Worm (Caenorhabditis elegans) whole organism, late embryonic: ENCODE results near the gene D2024.1.

Experiments
- F13H6.1 ChIP-seq: sonication (generic microtip); optimal IDR thresholded peaks from 2 replicates; lab custom pipeline; 2016; ENCODE audit warnings: missing genetic modification characterization, missing compliant biosample characterization
- K02D7.2 ChIP-seq: sonication (generic microtip); optimal IDR thresholded peaks from 2 replicates; lab custom pipeline; 2017; ENCODE audit warnings: mild to moderate bottlenecking, missing genetic modification characterization, missing compliant biosample characterization
- Y22D7AL.16 ChIP-seq: sonication (generic microtip); optimal IDR thresholded peaks from 2 replicates; lab custom pipeline; 2016; ENCODE audit warnings: missing genetic modification characterization, missing compliant biosample characterization
- ahr-1 ChIP-seq: sonication (generic microtip); optimal IDR thresholded peaks from 2 replicates; lab custom pipeline; 2016; ENCODE audit warnings: missing genetic modification characterization, missing compliant biosample characterization
- ceh-14 ChIP-seq: sonication (generic microtip); optimal IDR thresholded peaks from 2 replicates; lab custom pipeline; 2016; ENCODE audit warnings: missing genotype, missing genetic modification characterization, missing compliant biosample characterization
- ceh-18 ChIP-seq: sonication (generic microtip); optimal IDR thresholded peaks from 2 replicates; lab custom pipeline; 2016; ENCODE audit warnings: missing genetic modification characterization, missing compliant biosample characterization
- ceh-2 ChIP-seq: sonication (generic microtip); optimal IDR thresholded peaks from 2 replicates; lab custom pipeline; 2016; ENCODE audit warnings: missing genotype, missing genetic modification characterization, missing compliant biosample characterization
- ceh-22 ChIP-seq: sonication (generic microtip); optimal IDR thresholded peaks from 2 replicates; lab custom pipeline; 2017; ENCODE audit warnings: missing biosample characterization, missing genetic modification characterization
- ceh-24 ChIP-seq: sonication (generic microtip); optimal IDR thresholded peaks from 2 replicates; lab custom pipeline; 2016; ENCODE audit warnings: mild to moderate bottlenecking, missing genetic modification characterization, missing compliant biosample characterization
- ceh-30 ChIP-seq: fragments of 150-350 bp; optimal IDR thresholded peaks from 2 replicates; lab custom pipeline; 2014; ENCODE audit warnings: missing biosample characterization, missing genetic modification characterization
- ceh-48 ChIP-seq: sonication (generic microtip); optimal IDR thresholded peaks from 2 replicates; lab custom pipeline; 2016; ENCODE audit warnings: missing genetic modification characterization, inconsistent platforms, missing compliant biosample characterization
- ceh-6 ChIP-seq: fragments of 200-800 bp; sonication (Bioruptor generic); optimal IDR thresholded peaks from 2 replicates; lab custom pipeline; 2018; ENCODE audit warnings: mild to moderate bottlenecking, missing genetic modification characterization, missing compliant biosample characterization
- ceh-9 ChIP-seq: sonication (generic microtip); optimal IDR thresholded peaks from 2 replicates; lab custom pipeline; 2016; ENCODE audit warnings: mild to moderate bottlenecking, missing genetic modification characterization, inconsistent platforms, missing compliant biosample characterization
- elt-2 ChIP-seq: sonication (generic microtip); optimal IDR thresholded peaks from 2 replicates; lab custom pipeline; 2016; ENCODE audit warnings: missing genetic modification reagents, missing genetic modification characterization, missing compliant biosample characterization
- elt-4 ChIP-seq: sonication (generic microtip); optimal IDR thresholded peaks from 2 replicates; lab custom pipeline; 2016; ENCODE audit warnings: missing genetic modification characterization, missing compliant biosample characterization
- ets-4 ChIP-seq: sonication (generic microtip); optimal IDR thresholded peaks from 2 replicates; lab custom pipeline; 2016; ENCODE audit warnings: missing genetic modification characterization, missing compliant biosample characterization
- eyg-1 ChIP-seq: sonication (generic microtip); optimal IDR thresholded peaks from 2 replicates; lab custom pipeline; 2016; ENCODE audit warnings: missing genotype, missing genetic modification characterization, missing compliant biosample characterization
- fax-1 ChIP-seq: sonication (generic microtip); optimal IDR thresholded peaks from 2 replicates; lab custom pipeline; 2016; ENCODE audit warnings: missing genotype, missing genetic modification characterization, missing compliant biosample characterization
- fkh-6 ChIP-seq: sonication (generic microtip); optimal IDR thresholded peaks from 2 replicates; lab custom pipeline; 2016; ENCODE audit warnings: missing genetic modification characterization, missing compliant biosample characterization
- hlh-13 ChIP-seq: fragments of 200-800 bp; sonication (Bioruptor generic); optimal IDR thresholded peaks from 2 replicates; lab custom pipeline; 2018; ENCODE audit warnings: mild to moderate bottlenecking, missing genetic modification characterization, missing compliant biosample characterization
- hlh-15 ChIP-seq: sonication (generic microtip); optimal IDR thresholded peaks from 2 replicates; lab custom pipeline; 2016; ENCODE audit warnings: missing genetic modification characterization, missing compliant biosample characterization
- hlh-30 ChIP-seq: sonication (generic microtip); optimal IDR thresholded peaks from 2 replicates; lab custom pipeline; 2017; ENCODE audit warnings: antibody characterized with exemption, missing genetic modification characterization, missing compliant biosample characterization; ENCODE audit not compliant: insufficient read depth
- hlh-6 ChIP-seq: sonication (generic microtip); optimal IDR thresholded peaks from 2 replicates; lab custom pipeline; 2016; ENCODE audit warnings: missing genotype, missing genetic modification characterization, missing compliant biosample characterization
- hlh-8 ChIP-seq: sonication (generic microtip); optimal IDR thresholded peaks from 2 replicates; lab custom pipeline; 2016; ENCODE audit warnings: missing genotype, missing genetic modification characterization, missing compliant biosample characterization
- lin-11 ChIP-seq: fragments of 200-800 bp; sonication (Bioruptor generic); optimal IDR thresholded peaks from 2 replicates; lab custom pipeline; 2018; ENCODE audit warnings: mild to moderate bottlenecking, missing genetic modification characterization, missing compliant biosample characterization
- madf-2 ChIP-seq: sonication (generic microtip); optimal IDR thresholded peaks from 2 replicates; lab custom pipeline; 2017; ENCODE audit warnings: missing genetic modification characterization, missing compliant biosample characterization
- nhr-11 ChIP-seq: fragments of 150-350 bp; optimal IDR thresholded peaks from 2 replicates; lab custom pipeline; 2014; ENCODE audit warnings: missing biosample characterization, missing genetic modification characterization
- npax-4 ChIP-seq: sonication (generic microtip); optimal IDR thresholded peaks from 2 replicates; lab custom pipeline; 2016; ENCODE audit warnings: missing genetic modification characterization, missing compliant biosample characterization
- pat-9 ChIP-seq: fragments of 200-800 bp; sonication (Bioruptor generic); optimal IDR thresholded peaks from 2 replicates; lab custom pipeline; 2018; ENCODE audit warnings: mild to moderate bottlenecking, missing genetic modification characterization, moderate library complexity, missing compliant biosample characterization
- pax-1 ChIP-seq: fragments of 150-350 bp; optimal IDR thresholded peaks from 2 replicates; lab custom pipeline; 2014; ENCODE audit warnings: missing biosample characterization, missing genetic modification characterization
- pha-2 ChIP-seq: sonication (generic microtip); optimal IDR thresholded peaks from 2 replicates; lab custom pipeline; 2017; ENCODE audit warnings: mild to moderate bottlenecking, missing genetic modification characterization, missing compliant biosample characterization
- pha-4 ChIP-seq: fragments of 150-350 bp; optimal IDR thresholded peaks from 2 replicates; lab custom pipeline; 2018; ENCODE audit warnings: missing biosample characterization, missing genetic modification reagents, missing genetic modification characterization
- pqm-1 ChIP-seq: sonication (generic microtip); optimal IDR thresholded peaks from 2 replicates; lab custom pipeline; 2016; ENCODE audit warnings: missing genetic modification characterization, missing compliant biosample characterization
- pros-1 ChIP-seq: fragments of 150-350 bp; optimal IDR thresholded peaks from 2 replicates; lab custom pipeline; 2014; ENCODE audit warnings: missing biosample characterization, missing genetic modification reagents, missing genetic modification characterization
- ref-2 ChIP-seq: sonication (generic microtip); optimal IDR thresholded peaks from 2 replicates; lab custom pipeline; 2016; ENCODE audit warnings: missing genetic modification characterization, missing compliant biosample characterization
- rnt-1 ChIP-seq: sonication (generic microtip); optimal IDR thresholded peaks from 2 replicates; lab custom pipeline; 2016; ENCODE audit warnings: missing genetic modification characterization, missing compliant biosample characterization
- sdc-2 ChIP-seq: sonication (generic microtip); optimal IDR thresholded peaks from 2 replicates; lab custom pipeline; 2016; ENCODE audit warnings: missing genotype, missing genetic modification characterization, missing compliant biosample characterization
- sox-4 ChIP-seq: sonication (generic microtip); optimal IDR thresholded peaks from 2 replicates; lab custom pipeline; 2017; ENCODE audit warnings: mild to moderate bottlenecking, missing genetic modification characterization, inconsistent platforms, missing compliant biosample characterization
- ttx-3 ChIP-seq: sonication (generic microtip); optimal IDR thresholded peaks from 2 replicates; lab custom pipeline; 2016; ENCODE audit warnings: missing genetic modification reagents, missing genetic modification characterization, missing compliant biosample characterization
- unc-3 ChIP-seq, 2 experiments: fragments of 200-800 bp in 1 of 2; sonication (Bioruptor generic) in 1 of 2; sonication (generic microtip) in 1 of 2; conservative IDR thresholded peaks in 1 of 2; optimal IDR thresholded peaks in 1 of 2; 2 replicates each; pipeline versions ENCODE4 v1.3.6 to Lab custom; 2016 to 2022; ENCODE audit warnings: missing compliant biosample characterization in 2 of 2, missing genetic modification characterization in 2 of 2, missing genetic modification reagents in 1 of 2
- unc-42 ChIP-seq: sonication (generic microtip); optimal IDR thresholded peaks from 2 replicates; lab custom pipeline; 2016; ENCODE audit warnings: missing genotype, missing genetic modification characterization, missing compliant biosample characterization
- unc-55 ChIP-seq: sonication (generic microtip); optimal IDR thresholded peaks from 2 replicates; lab custom pipeline; 2017; ENCODE audit warnings: missing biosample characterization, missing genetic modification reagents, missing genetic modification characterization
- zip-5 ChIP-seq: sonication (generic microtip); optimal IDR thresholded peaks from 2 replicates; lab custom pipeline; 2016; ENCODE audit warnings: missing genetic modification characterization, missing compliant biosample characterization
- ztf-16 ChIP-seq: sonication (generic microtip); optimal IDR thresholded peaks from 2 replicates; lab custom pipeline; 2017; ENCODE audit warnings: missing genetic modification characterization, missing compliant biosample characterization

The D2024.1 gene

DNA sequence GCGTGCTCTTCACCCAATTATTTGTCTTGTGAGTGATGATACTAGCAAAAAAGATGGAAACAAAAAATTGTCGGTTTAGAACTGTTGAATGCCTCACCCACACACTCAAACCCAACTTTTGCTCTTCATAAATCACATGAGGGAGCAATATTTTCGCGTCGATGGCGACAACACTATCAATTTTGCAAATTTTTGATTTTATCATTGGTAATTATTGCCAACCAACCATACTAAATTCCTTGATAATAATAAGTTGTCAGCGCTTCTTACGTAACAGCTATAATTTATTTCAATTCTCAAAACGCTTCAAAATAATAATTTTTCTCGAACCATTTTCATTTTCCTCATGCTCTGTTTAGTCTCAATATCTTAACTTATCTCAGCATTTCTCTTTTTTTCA lies 34.6 kb upstream of the D2024.1 start:
- TF ChIP-seq pros-1 (no peak), zip-5 (tag; lab: Kevin White, UChicago) (no peak), ceh-22 (no peak)

DNA sequence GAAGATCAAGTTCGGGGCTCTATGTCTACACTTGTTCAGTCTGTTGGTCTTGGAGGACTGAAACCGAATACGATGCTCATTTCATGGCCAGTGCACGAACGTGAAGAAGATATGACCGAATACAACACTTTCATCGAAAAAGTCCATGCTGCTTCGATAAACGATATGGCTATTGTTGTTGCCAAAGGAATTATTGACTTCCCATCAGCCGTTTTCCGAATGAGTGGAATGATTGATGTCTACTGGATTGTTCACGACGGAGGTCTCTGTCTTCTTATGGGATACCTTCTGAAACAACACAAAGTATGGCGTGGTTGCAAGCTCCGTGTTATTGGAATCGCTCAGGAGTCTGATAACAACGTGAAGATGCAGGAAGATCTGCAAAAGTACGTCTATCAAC lies 31.1 kb upstream of the D2024.1 start:
- no peak for TF ChIP-seq hlh-30 (tag; lab: Kevin White, UChicago)
- TF ChIP-seq pha-4 (tag; lab: Kevin White, UChicago), result no peak
- TF ChIP-seq ceh-30, result no peak
- TF ChIP-seq elt-4 (tag; lab: Kevin White, UChicago), result no peak
- no peak for TF ChIP-seq pqm-1
- TF ChIP-seq ztf-16 (tag; lab: Kevin White, UChicago), result no peak
- TF ChIP-seq nhr-11, result no peak
- no peak for TF ChIP-seq Y22D7AL.16 (tag; lab: Kevin White, UChicago)
- no peak for TF ChIP-seq fkh-6 (tag; lab: Kevin White, UChicago)
- no peak for TF ChIP-seq ets-4 (tag; lab: Kevin White, UChicago)
- TF ChIP-seq ceh-18, result no peak
- TF ChIP-seq pros-1, result no peak
- no peak for TF ChIP-seq ahr-1
- TF ChIP-seq pat-9 (tag; lab: Kevin White, UChicago), result no peak
- no peak for TF ChIP-seq unc-42 (tag; lab: Kevin White, UChicago)
- TF ChIP-seq, all 69 proteins: peak for 0

DNA sequence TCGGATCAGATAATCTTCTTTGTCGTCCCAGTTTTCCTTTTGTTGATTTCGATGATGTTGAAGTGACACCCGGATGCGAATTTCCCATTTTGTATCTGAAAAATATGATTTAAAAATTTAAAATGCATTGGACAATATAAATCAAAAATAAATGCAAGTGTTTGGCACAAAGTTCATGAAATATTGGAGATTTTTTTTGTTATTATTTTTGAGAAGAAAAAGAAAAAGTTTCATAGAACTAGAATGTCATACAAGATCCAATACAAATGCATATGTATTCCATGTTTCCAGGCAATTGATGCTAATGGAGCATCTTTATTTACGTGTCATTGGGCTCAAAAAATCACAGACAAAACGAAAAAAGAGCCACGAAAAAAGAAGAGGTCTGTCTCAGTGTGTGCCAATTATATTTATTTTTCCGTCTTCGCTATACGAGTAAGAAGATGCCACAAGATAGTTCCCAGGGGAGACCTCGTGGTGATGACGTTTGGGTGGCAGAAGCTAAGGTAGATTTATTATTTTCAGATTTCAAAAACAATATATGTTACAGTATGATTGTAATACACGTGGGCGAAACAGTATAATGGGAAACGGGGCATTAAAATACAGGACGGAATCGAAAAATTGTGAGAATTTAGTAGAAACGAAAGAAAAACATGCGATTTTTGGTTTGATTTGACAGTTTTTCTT lies 27.8 kb upstream of the D2024.1 start, which contains the start of the genes glb-23 and R13A1.1:
TSS of gene glb-23 (minus strand) at position 101 of the 690 bp plus-strand sequence.
TSS of gene R13A1.1 (plus strand) at position 640 of the 690 bp plus-strand sequence.
- TF ChIP-seq sox-4, result no peak
- no peak for TF ChIP-seq ceh-18
- no peak for TF ChIP-seq ceh-24 (tag; lab: Kevin White, UChicago)
- no peak for TF ChIP-seq ref-2 (tag; lab: Kevin White, UChicago)
- TF ChIP-seq sdc-2, result no peak
- no peak for TF ChIP-seq ceh-22
- TF ChIP-seq elt-2 (tag; lab: Kevin White, UChicago), result no peak
- no peak for TF ChIP-seq ceh-48 (tag; lab: Kevin White, UChicago)
- no peak for TF ChIP-seq K02D7.2 (tag; lab: Kevin White, UChicago)
- TF ChIP-seq ceh-14, result no peak
- TF ChIP-seq hlh-15 (tag; lab: Kevin White, UChicago), result no peak
- TF ChIP-seq lin-11 (tag; lab: Kevin White, UChicago), result no peak
- no peak for TF ChIP-seq unc-55
- no peak for TF ChIP-seq zip-5 (tag; lab: Kevin White, UChicago)
- TF ChIP-seq hlh-6 (tag; lab: Kevin White, UChicago), result no peak
- TF ChIP-seq Y22D7AL.16 (tag; lab: Kevin White, UChicago), result no peak
- no peak for TF ChIP-seq eyg-1 (tag; lab: Kevin White, UChicago)
- TF ChIP-seq rnt-1 (tag; lab: Kevin White, UChicago), result no peak

DNA sequence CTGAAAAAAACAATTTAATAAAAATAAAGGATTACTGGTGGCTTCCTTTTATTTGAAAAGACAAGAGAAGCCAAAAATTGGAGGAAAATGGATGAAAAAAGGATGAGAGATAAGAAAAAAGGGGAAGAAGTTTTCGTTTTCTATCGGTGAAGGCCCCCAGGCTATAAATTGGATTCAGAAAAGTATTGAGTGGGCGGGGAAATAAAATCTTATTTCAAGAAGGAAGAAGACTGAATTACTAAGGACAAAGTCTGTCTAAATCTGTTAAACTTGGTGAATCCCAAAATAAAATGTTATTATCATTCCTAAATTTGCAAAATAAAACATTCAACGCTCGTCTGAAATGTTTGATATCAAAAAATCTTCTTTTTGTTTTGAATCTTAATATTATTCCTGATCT lies 25.3 kb upstream of the D2024.1 start:
- TF ChIP-seq unc-3 (GFP tag; conservative IDR thresholded peaks at IDR 0.05; lab: Robert Waterston, UW), result no peak
- no peak for TF ChIP-seq unc-3 (tag; optimal IDR thresholded peaks at IDR 0.05; lab: Kevin White, UChicago)
- no peak for TF ChIP-seq ttx-3
- no peak for TF ChIP-seq ceh-2 (tag; lab: Kevin White, UChicago)
- TF ChIP-seq unc-42 (tag; lab: Kevin White, UChicago), result peak; percentile 66

DNA sequence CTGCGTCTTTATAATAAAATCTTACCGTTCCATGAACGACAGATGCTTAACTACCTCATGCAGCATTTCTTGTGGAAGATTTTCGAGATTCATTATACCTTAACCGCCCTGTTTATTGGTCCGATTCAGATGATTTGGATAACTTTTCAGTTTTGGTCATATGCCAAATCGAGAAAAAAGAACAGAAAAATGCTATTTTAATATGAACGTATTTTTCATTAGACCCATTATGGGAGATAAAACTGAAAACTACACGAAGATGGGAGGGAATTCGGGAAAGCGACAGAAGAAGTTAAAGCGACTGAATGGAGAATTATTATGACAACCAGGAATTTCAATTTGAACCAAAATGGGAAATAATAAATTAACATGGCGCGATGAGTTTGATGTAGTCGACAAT lies 20.3 kb upstream of the D2024.1 start, which contains the start of gene R13A1.10:
TSS of gene R13A1.10 (minus strand) at position 101 of the 400 bp plus-strand sequence.
- TF ChIP-seq ceh-30, result no peak
- no peak for TF ChIP-seq ceh-6
- TF ChIP-seq ttx-3, result no peak
- TF ChIP-seq pros-1, result no peak
- TF ChIP-seq ceh-22, result no peak
- TF ChIP-seq ceh-9, result no peak
- no peak for TF ChIP-seq pax-1
- no peak for TF ChIP-seq pha-2 (tag; lab: Kevin White, UChicago)
- TF ChIP-seq sox-4, result no peak
- TF ChIP-seq ceh-24 (tag; lab: Kevin White, UChicago), result no peak
- no peak for TF ChIP-seq fax-1 (tag; lab: Kevin White, UChicago)
- no peak for TF ChIP-seq hlh-8
- TF ChIP-seq npax-4, result no peak
- TF ChIP-seq ztf-16 (tag; lab: Kevin White, UChicago), result no peak
- TF ChIP-seq lin-11 (tag; lab: Kevin White, UChicago), result no peak
- TF ChIP-seq hlh-13 (GFP tag; lab: Kevin White, UChicago), result no peak
- TF ChIP-seq madf-2, result no peak
- TF ChIP-seq F13H6.1 (tag; lab: Kevin White, UChicago), result no peak
- TF ChIP-seq unc-3 (GFP tag; conservative IDR thresholded peaks at IDR 0.05; lab: Robert Waterston, UW), result no peak
- no peak for TF ChIP-seq unc-3 (tag; optimal IDR thresholded peaks at IDR 0.05; lab: Kevin White, UChicago)
